Fruit fly (Drosophila melanogaster): ENCODE measurements around the gene Mec2.

dm6 chrX:19166152-19166935 is 21.5 kb upstream of the Mec2 start:
- TF ChIP-seq toe (GFP tag; optimal IDR thresholded peaks at IDR 0.05) (no peak), Clk (GFP tag; optimal IDR thresholded peaks at IDR 0.05) (no peak), Hr96 (GFP tag; optimal IDR thresholded peaks at IDR 0.05) (peak; percentile 25), cnc (optimal IDR thresholded peaks at IDR 0.05) (no peak), CG5204 (GFP tag; optimal IDR thresholded peaks at IDR 0.05) (peak; percentile 50), CG1620 (GFP tag; optimal IDR thresholded peaks at IDR 0.05) (no peak), Mnt (GFP tag; optimal IDR thresholded peaks at IDR 0.05) (no peak)
